3 worm cellular contexts compared by ENCODE assay signal in genomic region chrII:2332220-2332619, ce11.
TF ChIP-seq lines count a peak whose summit lies in the region.

F43C11.8 (plus strand) TSS chrII:2332520.

TF ChIP-seq in whole organism, L2 larva, 48 proteins besides CTCF, POLR2A, EP300 and RAD21:
- no peak for TF ChIP-seq ama-1 (optimal IDR thresholded peaks at IDR 0.05; lab: Kevin White, UChicago)
- no peak for TF ChIP-seq nhr-6 (tag; optimal IDR thresholded peaks at IDR 0.05; lab: Kevin White, UChicago)
- TF ChIP-seq blmp-1 (tag; optimal IDR thresholded peaks at IDR 0.05; lab: Kevin White, UChicago; ENCODE audit: insufficient read depth) = no peak
- peak; percentile 1 for TF ChIP-seq fos-1 (tag; optimal IDR thresholded peaks at IDR 0.05; lab: Kevin White, UChicago)

TF ChIP-seq in whole organism, L4 larva, 104 proteins besides CTCF, POLR2A, EP300 and RAD21:
- TF ChIP-seq daf-16 (GFP tag; optimal IDR thresholded peaks at IDR 0.05; lab: Kevin White, UChicago) (no peak), daf-16 (tag; optimal IDR thresholded peaks at IDR 0.05; lab: Kevin White, UChicago) (peak; percentile 11), lin-1 (GFP tag; IDR thresholded peaks at IDR 0.05; lab: Robert Waterston, UW) (no peak)
TF ChIP-seq in whole organism, L4 larva: peak in this region for 1.

TF ChIP-seq in whole organism, young adult, 124 proteins besides CTCF, POLR2A, EP300 and RAD21:
- TF ChIP-seq lin-40 (tag; optimal IDR thresholded peaks at IDR 0.05; lab: Kevin White, UChicago) = no peak
- peak; percentile 6 for TF ChIP-seq nhr-80 (tag; optimal IDR thresholded peaks at IDR 0.05; lab: Kevin White, UChicago)
